Worm (Caenorhabditis elegans): ENCODE data around the gene F01F1.15.

DNA sequence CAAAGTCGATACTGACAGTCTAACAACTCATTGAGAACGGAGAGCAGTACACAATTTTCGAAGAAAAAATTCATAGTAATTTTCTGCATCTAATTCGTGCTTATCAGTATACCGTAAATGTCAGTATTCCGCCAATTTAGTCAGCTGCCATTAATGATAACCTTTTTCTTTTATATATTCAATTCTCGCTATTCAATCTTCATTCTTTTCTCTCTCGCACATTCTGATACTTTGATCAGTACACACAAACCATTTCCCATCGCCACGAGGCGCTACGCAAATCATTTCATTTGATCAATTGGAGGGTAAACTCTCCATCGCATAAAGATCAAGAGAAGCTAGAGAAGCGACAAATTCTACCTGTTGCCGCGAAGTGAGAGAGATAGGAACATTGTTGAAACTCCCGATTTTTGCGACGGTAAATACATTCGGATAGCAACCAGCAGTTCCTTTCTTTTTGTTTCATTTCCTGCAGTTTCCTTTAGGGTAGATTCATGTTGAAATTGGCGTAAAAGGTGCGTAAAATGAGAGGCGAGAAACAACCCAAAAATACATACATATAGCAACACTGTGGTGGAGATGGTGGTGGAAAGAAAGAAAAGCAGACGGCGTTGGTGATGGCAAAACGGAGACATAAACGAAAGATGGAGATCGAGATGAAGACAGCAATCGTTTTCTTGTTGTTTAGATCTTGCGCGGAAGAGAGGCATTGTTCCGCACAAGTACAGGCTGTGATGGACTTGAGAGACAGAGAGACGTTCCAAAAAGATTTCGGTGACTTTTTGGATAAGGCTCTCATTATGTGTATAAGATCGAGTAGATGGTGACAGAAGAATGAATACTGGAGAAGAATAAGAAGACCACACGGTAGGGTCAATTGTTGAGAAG lies 30.9 kb downstream of the F01F1.15 start:
- TF ChIP-seq ceh-32 (tag; optimal IDR thresholded peaks at IDR 0.05; ENCODE audit: poor library complexity) (no peak), fkh-10 (GFP tag; optimal IDR thresholded peaks at IDR 0.05) (no peak), dpl-1 (GFP tag; optimal IDR thresholded peaks at IDR 0.05) (no peak), fos-1 (tag; optimal IDR thresholded peaks at IDR 0.05) (no peak), lin-39 (tag; optimal IDR thresholded peaks at IDR 0.05) (no peak)

Measured in whole organism, L4 larva.